Worm (Caenorhabditis elegans): ENCODE results near the gene nhr-196.

The nhr-196 gene

DNA sequence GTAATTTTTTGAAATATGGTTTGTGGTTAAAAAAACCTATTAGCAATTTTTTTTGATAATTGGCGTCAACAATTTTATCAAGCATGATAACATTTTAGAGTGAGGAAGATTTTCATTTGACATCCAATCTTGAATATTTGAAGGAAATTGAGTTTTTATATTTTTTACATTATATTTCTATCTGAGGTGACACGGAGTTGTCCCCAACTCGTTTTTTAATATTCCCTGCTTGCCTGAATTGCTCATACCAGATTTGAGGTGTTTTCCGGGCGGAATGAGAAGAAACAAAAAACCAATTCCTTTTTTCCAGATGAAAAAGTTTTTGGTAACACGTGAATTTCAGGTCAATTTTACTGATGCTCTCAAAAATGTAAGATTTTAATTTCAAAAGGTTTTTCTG lies 34.1 kb downstream of the nhr-196 start, which contains the start of gene Y6E2A.7:
Y6E2A.7 (plus strand) TSS at position 301 of the 400 bp plus-strand sequence.
- no peak for TF ChIP-seq unc-86 (tag; optimal IDR thresholded peaks at IDR 0.05)
- TF ChIP-seq fax-1 (tag; optimal IDR thresholded peaks at IDR 0.05): no peak
- TF ChIP-seq ceh-31 (tag; optimal IDR thresholded peaks at IDR 0.05): no peak
- no peak for TF ChIP-seq eyg-1 (tag; optimal IDR thresholded peaks at IDR 0.05)
- TF ChIP-seq nhr-11 (tag; optimal IDR thresholded peaks at IDR 0.05): no peak
- no peak for TF ChIP-seq ceh-2 (tag; optimal IDR thresholded peaks at IDR 0.05)
- TF ChIP-seq ceh-14 (tag; optimal IDR thresholded peaks at IDR 0.05): no peak
- TF ChIP-seq unc-55 (GFP tag; optimal IDR thresholded peaks at IDR 0.05): no peak

DNA sequence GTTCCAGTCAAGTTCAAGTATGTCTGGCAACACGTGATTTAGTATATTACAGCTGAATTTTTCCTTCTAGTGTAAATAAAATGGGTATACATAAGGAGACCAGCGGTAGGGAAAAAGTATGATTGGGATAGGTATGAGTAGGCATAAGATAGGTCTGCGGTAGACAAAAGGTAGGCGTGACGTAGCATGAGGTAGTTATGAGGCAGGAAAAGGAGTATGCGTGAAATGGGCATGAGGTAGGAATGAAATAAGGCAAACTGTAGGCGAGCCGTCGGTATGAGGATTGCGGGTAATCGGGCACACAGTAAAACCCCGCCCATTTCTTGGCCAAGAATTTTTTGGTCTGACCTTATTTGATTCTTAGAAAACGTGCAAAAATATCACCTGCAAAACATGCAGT lies 35.9 kb downstream of the nhr-196 start:
- no peak for TF ChIP-seq nfya-1 (tag; optimal IDR thresholded peaks at IDR 0.05)
- no peak for TF ChIP-seq eyg-1 (tag; optimal IDR thresholded peaks at IDR 0.05)
- no peak for TF ChIP-seq C38D4.7 (GFP tag; optimal IDR thresholded peaks at IDR 0.05)
- TF ChIP-seq pax-1 (tag; optimal IDR thresholded peaks at IDR 0.05): no peak
- TF ChIP-seq ceh-45 (GFP tag; IDR thresholded peaks at IDR 0.05): no peak
- no peak for TF ChIP-seq sdc-2 (tag; optimal IDR thresholded peaks at IDR 0.05)
- no peak for TF ChIP-seq C08G9.2 (tag; optimal IDR thresholded peaks at IDR 0.05)
- TF ChIP-seq mec-3 (tag; optimal IDR thresholded peaks at IDR 0.05; ENCODE audit: borderline replicate concordance): no peak
- no peak for TF ChIP-seq nhr-11 (tag; optimal IDR thresholded peaks at IDR 0.05)
- TF ChIP-seq fkh-6 (tag; optimal IDR thresholded peaks at IDR 0.05): no peak
- no peak for TF ChIP-seq ceh-48 (tag; optimal IDR thresholded peaks at IDR 0.05)
- TF ChIP-seq ceh-30 (tag; optimal IDR thresholded peaks at IDR 0.05): no peak
- no peak for TF ChIP-seq hlh-15 (tag; optimal IDR thresholded peaks at IDR 0.05)
- TF ChIP-seq pros-1 (tag; optimal IDR thresholded peaks at IDR 0.05): no peak
- TF ChIP-seq syd-9 (tag; optimal IDR thresholded peaks at IDR 0.05): no peak
- no peak for TF ChIP-seq ceh-2 (tag; optimal IDR thresholded peaks at IDR 0.05)
- TF ChIP-seq F13H6.1 (tag; optimal IDR thresholded peaks at IDR 0.05): no peak
- TF ChIP-seq lin-11 (tag; optimal IDR thresholded peaks at IDR 0.05): no peak

DNA sequence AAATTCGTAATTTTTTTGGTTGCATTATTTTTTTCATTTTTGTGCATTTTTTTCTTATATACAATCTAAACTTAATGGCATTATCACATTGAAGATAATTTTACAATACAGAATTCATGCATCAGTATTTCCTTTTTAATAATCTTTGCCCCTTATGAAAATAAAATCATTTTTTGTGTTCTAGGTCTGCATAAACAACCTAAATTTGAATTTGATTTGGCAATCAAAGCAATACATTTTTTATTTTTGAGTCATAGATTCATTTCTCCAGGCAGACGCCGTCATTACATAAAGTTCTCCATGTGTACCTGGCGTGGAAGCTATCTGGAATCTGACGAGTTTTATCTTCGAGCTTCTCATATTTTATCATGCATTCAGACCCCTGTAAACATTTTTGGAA lies 36.4 kb downstream of the nhr-196 start, which contains the start of gene srh-140:
srh-140 (plus strand) TSS at position 301 of the 400 bp plus-strand sequence.
- TF ChIP-seq dve-1 (tag; optimal IDR thresholded peaks at IDR 0.05): no peak
- TF ChIP-seq nfya-1 (tag; optimal IDR thresholded peaks at IDR 0.05): no peak
- no peak for TF ChIP-seq ets-4 (tag; optimal IDR thresholded peaks at IDR 0.05)
- TF ChIP-seq ceh-2 (tag; optimal IDR thresholded peaks at IDR 0.05): no peak
- no peak for TF ChIP-seq pqm-1 (tag; optimal IDR thresholded peaks at IDR 0.05)
- TF ChIP-seq ztf-16 (tag; optimal IDR thresholded peaks at IDR 0.05): no peak
- no peak for TF ChIP-seq tbx-7 (tag; optimal IDR thresholded peaks at IDR 0.05)
- TF ChIP-seq hlh-15 (tag; optimal IDR thresholded peaks at IDR 0.05): no peak
- TF ChIP-seq ceh-24 (tag; optimal IDR thresholded peaks at IDR 0.05): no peak
- TF ChIP-seq eyg-1 (tag; optimal IDR thresholded peaks at IDR 0.05): no peak
- TF ChIP-seq K02D7.2 (tag; optimal IDR thresholded peaks at IDR 0.05): no peak
- no peak for TF ChIP-seq nhr-232 (tag; optimal IDR thresholded peaks at IDR 0.05)
- TF ChIP-seq hlh-30 (tag; optimal IDR thresholded peaks at IDR 0.05; ENCODE audit: insufficient read depth): no peak
- TF ChIP-seq sox-2 (GFP tag; IDR thresholded peaks at IDR 0.05): no peak
- TF ChIP-seq ceh-34 (tag; optimal IDR thresholded peaks at IDR 0.05): no peak
- TF ChIP-seq T23F11.4 (GFP tag; optimal IDR thresholded peaks at IDR 0.05): no peak
- no peak for TF ChIP-seq hlh-13 (GFP tag; optimal IDR thresholded peaks at IDR 0.05)
- TF ChIP-seq ceh-48 (tag; optimal IDR thresholded peaks at IDR 0.05): no peak

DNA sequence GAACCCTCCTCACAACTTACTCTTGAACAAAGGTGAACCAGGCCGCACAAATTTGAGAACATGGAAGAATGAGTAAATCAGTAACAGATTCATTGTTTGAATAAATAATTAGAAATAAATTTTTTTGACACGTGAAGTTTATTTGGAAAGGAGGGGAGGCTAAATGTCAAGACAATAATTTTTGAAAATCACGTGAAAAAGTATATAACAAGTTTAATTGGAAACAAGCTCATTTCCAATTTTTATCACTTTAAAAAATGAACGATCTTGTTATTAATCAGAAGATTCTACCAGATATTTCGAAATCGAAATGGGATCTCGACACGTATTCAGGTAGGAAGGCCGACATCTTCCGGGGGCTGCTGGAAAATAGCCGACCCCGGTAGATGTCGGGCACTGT lies 41.1 kb downstream of the nhr-196 start, which contains the start of the genes irld-57 and sfxn-1.3:
irld-57 (minus strand) TSS at position 101 of the 400 bp plus-strand sequence.
sfxn-1.3 (plus strand) TSS at position 232 of the 400 bp plus-strand sequence.
- TF ChIP-seq unc-86 (tag; optimal IDR thresholded peaks at IDR 0.05) (no peak), mec-3 (tag; optimal IDR thresholded peaks at IDR 0.05; ENCODE audit: borderline replicate concordance) (no peak), ttx-3 (tag; optimal IDR thresholded peaks at IDR 0.05) (no peak), ceh-19 (GFP tag; optimal IDR thresholded peaks at IDR 0.05) (no peak), elt-2 (tag; optimal IDR thresholded peaks at IDR 0.05) (no peak), ztf-16 (tag; optimal IDR thresholded peaks at IDR 0.05) (no peak), Y22D7AL.16 (tag; optimal IDR thresholded peaks at IDR 0.05) (no peak), madf-2 (tag; optimal IDR thresholded peaks at IDR 0.05) (no peak)
